Worm (Caenorhabditis elegans) whole organism, late embryonic: ENCODE results near the gene grl-1.

ENCODE experiments used
- dve-1 ChIP-seq: sonication (generic microtip); optimal IDR thresholded peaks from 2 replicates; lab custom pipeline; 2017; ENCODE audit warnings: antibody characterized with exemption, mild to moderate bottlenecking, missing genetic modification characterization, missing compliant biosample characterization
- fkh-10 ChIP-seq: fragments of 150-350 bp; optimal IDR thresholded peaks from 2 replicates; lab custom pipeline; 2014; ENCODE audit warnings: missing biosample characterization, missing genetic modification reagents, missing genetic modification characterization
- hlh-15 ChIP-seq: sonication (generic microtip); optimal IDR thresholded peaks from 2 replicates; lab custom pipeline; 2016; ENCODE audit warnings: missing genetic modification characterization, missing compliant biosample characterization
- sox-2 ChIP-seq: fragments of 200-800 bp; sonication (Bioruptor generic); IDR thresholded peaks from 2 replicates; pipeline ENCODE4 v1.3.6; 2022; ENCODE audit warnings: missing genetic modification reagents, missing genetic modification characterization, missing compliant biosample characterization

- no peak for TF ChIP-seq fkh-10
- TF ChIP-seq sox-2 (GFP tag; lab: Robert Waterston, UW) = no peak
- TF ChIP-seq hlh-15 (tag; lab: Kevin White, UChicago) = no peak
- no peak for TF ChIP-seq dve-1
Observed at ce11 chrV:5582308-5582707, 48.7 kb upstream of the grl-1 start.
